Worm (Caenorhabditis elegans) whole organism, L1 larva: ENCODE measurements around the gene par-2.
A peak's percentile ranks its signal among the peaks of the same experiment; 100 is the strongest.

Experiments
- C16A3.4 ChIP-seq: fragments of 150-350 bp; optimal IDR thresholded peaks from 2 replicates; lab custom pipeline; 2014; ENCODE audit warnings: missing biosample characterization, missing genetic modification characterization
- C34B4.2 ChIP-seq: sonication (generic microtip); optimal IDR thresholded peaks from 2 replicates; lab custom pipeline; 2017; ENCODE audit warnings: mild to moderate bottlenecking, missing genetic modification characterization, missing compliant biosample characterization
- F16B12.6 ChIP-seq: fragments of 150-350 bp; optimal IDR thresholded peaks from 2 replicates; lab custom pipeline; 2014; ENCODE audit warnings: missing biosample characterization, missing genetic modification characterization
- Y116A8C.19 ChIP-seq: sonication (generic microtip); optimal IDR thresholded peaks from 2 replicates; lab custom pipeline; 2016; ENCODE audit warnings: missing compliant biosample characterization, missing genetic modification characterization, borderline replicate concordance
- aha-1 ChIP-seq: fragments of 150-350 bp; optimal IDR thresholded peaks from 2 replicates; lab custom pipeline; 2014; ENCODE audit warnings: missing biosample characterization, missing genetic modification characterization
- alr-1 ChIP-seq: fragments of 200-800 bp; sonication (Bioruptor generic); optimal IDR thresholded peaks from 2 replicates; lab custom pipeline; 2018; ENCODE audit warnings: borderline replicate concordance, mild to moderate bottlenecking, missing genetic modification characterization, missing compliant biosample characterization
- ama-1 ChIP-seq: fragments of 150-350 bp; optimal IDR thresholded peaks from 2 replicates; lab custom pipeline; 2014
- ceh-8 ChIP-seq: fragments of 200-800 bp; sonication (Bioruptor generic); optimal IDR thresholded peaks from 2 replicates; lab custom pipeline; 2018; ENCODE audit warnings: mild to moderate bottlenecking, missing genetic modification characterization, moderate library complexity, missing compliant biosample characterization
- efl-1 ChIP-seq, 4 experiments: fragments of 150-350 bp; optimal IDR thresholded peaks in 3 of 4; peaks in 1 of 4; 1 replicate in 1 of 4; 2 replicates in 3 of 4; lab custom pipeline; 2014; ENCODE audit warnings: missing biosample characterization in 2 of 4, missing genetic modification characterization in 2 of 4, missing genetic modification reagents in 2 of 4
- efl-3 ChIP-seq: fragments of 200-800 bp; sonication (Bioruptor generic); optimal IDR thresholded peaks from 2 replicates; lab custom pipeline; 2018; ENCODE audit warnings: mild to moderate bottlenecking, missing genetic modification characterization, missing compliant biosample characterization
- egl-27 ChIP-seq, 2 experiments: fragments of 150-350 bp in 1 of 2; sonication (generic microtip); optimal IDR thresholded peaks; 3 replicates each; lab custom pipeline; 2017 to 2018; ENCODE audit warnings: missing biosample characterization in 2 of 2, missing genetic modification characterization in 2 of 2, missing genetic modification reagents in 2 of 2
- ets-5 ChIP-seq: fragments of 200-800 bp; sonication (Bioruptor generic); IDR thresholded peaks from 2 replicates; pipeline ENCODE4 v1.3.6; 2022; ENCODE audit warnings: missing genetic modification characterization, missing compliant biosample characterization
- fkh-10 ChIP-seq: sonication (generic microtip); optimal IDR thresholded peaks from 2 replicates; lab custom pipeline; 2017; ENCODE audit warnings: missing biosample characterization, missing genetic modification reagents, missing genetic modification characterization
- fkh-8 ChIP-seq: sonication (generic microtip); optimal IDR thresholded peaks from 2 replicates; lab custom pipeline; 2016; ENCODE audit warnings: mild to moderate bottlenecking, missing genetic modification characterization, missing compliant biosample characterization
- fos-1 ChIP-seq: fragments of 150-350 bp; optimal IDR thresholded peaks from 2 replicates; lab custom pipeline; 2014; ENCODE audit warnings: missing biosample characterization, missing genetic modification characterization
- grh-1 ChIP-seq: fragments of 200-800 bp; sonication (Bioruptor generic); IDR thresholded peaks from 2 replicates; pipeline ENCODE4 v1.3.6; 2022; ENCODE audit warnings: missing genetic modification reagents, missing genetic modification characterization, missing compliant biosample characterization
- hlh-17 ChIP-seq: fragments of 200-800 bp; sonication (Bioruptor generic); optimal IDR thresholded peaks from 2 replicates; lab custom pipeline; 2018; ENCODE audit warnings: missing genetic modification characterization, mild to moderate bottlenecking, missing compliant biosample characterization, moderate library complexity, borderline replicate concordance
- hpl-2 ChIP-seq: fragments of 150-350 bp; optimal IDR thresholded peaks from 2 replicates; lab custom pipeline; 2014; ENCODE audit warnings: missing biosample characterization, missing genetic modification reagents, missing genetic modification characterization
- lin-14 ChIP-seq: fragments of 200-800 bp; sonication (Bioruptor generic); optimal IDR thresholded peaks from 2 replicates; lab custom pipeline; 2018; ENCODE audit warnings: mild to moderate bottlenecking, missing genetic modification characterization, moderate library complexity, missing compliant biosample characterization
- lin-15B ChIP-seq: fragments of 150-350 bp; sonication (generic microtip); optimal IDR thresholded peaks from 3 replicates; lab custom pipeline; 2014; ENCODE audit warnings: missing biosample characterization, missing genetic modification characterization
- lin-39 ChIP-seq: fragments of 150-350 bp; optimal IDR thresholded peaks from 2 replicates; lab custom pipeline; 2014; ENCODE audit warnings: missing biosample characterization, missing genetic modification reagents, missing genetic modification characterization
- lsy-2 ChIP-seq, 2 experiments: fragments of 150-350 bp; optimal IDR thresholded peaks; 2 replicates each; lab custom pipeline; 2014; ENCODE audit warnings: missing biosample characterization in 2 of 2, missing genetic modification characterization in 2 of 2
- mab-9 ChIP-seq: fragments of 200-800 bp; sonication (Bioruptor generic); IDR thresholded peaks from 2 replicates; pipeline ENCODE4 v1.3.6; 2022; ENCODE audit warnings: missing genetic modification reagents, missing genetic modification characterization, missing compliant biosample characterization
- mdl-1 ChIP-seq, 2 experiments: fragments of 150-350 bp; optimal IDR thresholded peaks; 2 replicates each; lab custom pipeline; 2014 to 2017; ENCODE audit warnings: missing biosample characterization in 2 of 2, missing genetic modification characterization in 2 of 2, inconsistent platforms in 1 of 2
- mep-1 ChIP-seq: fragments of 150-350 bp; optimal IDR thresholded peaks from 2 replicates; lab custom pipeline; 2014; ENCODE audit warnings: missing biosample characterization, missing genetic modification characterization
- nhr-12 ChIP-seq: sonication (generic microtip); optimal IDR thresholded peaks from 2 replicates; lab custom pipeline; 2017; ENCODE audit warnings: missing biosample characterization, missing genetic modification characterization
- nhr-19 ChIP-seq: fragments of 200-800 bp; sonication (Bioruptor generic); conservative IDR thresholded peaks from 2 replicates; pipeline ENCODE4 v1.3.6; 2022; ENCODE audit warnings: missing genetic modification characterization, missing compliant biosample characterization
- nhr-20 ChIP-seq: sonication (generic microtip); optimal IDR thresholded peaks from 2 replicates; lab custom pipeline; 2016; ENCODE audit warnings: mild to moderate bottlenecking, missing genetic modification characterization, missing compliant biosample characterization
- nhr-237 ChIP-seq: fragments of 150-350 bp; optimal IDR thresholded peaks from 2 replicates; lab custom pipeline; 2014; ENCODE audit warnings: missing biosample characterization, missing genetic modification characterization
- nhr-28 ChIP-seq: fragments of 150-350 bp; optimal IDR thresholded peaks from 2 replicates; lab custom pipeline; 2014; ENCODE audit warnings: missing biosample characterization, missing genetic modification characterization
- nhr-47 ChIP-seq: sonication (generic microtip); optimal IDR thresholded peaks from 2 replicates; lab custom pipeline; 2016; ENCODE audit warnings: mild to moderate bottlenecking, missing genetic modification characterization, moderate library complexity, missing compliant biosample characterization
- nhr-85 ChIP-seq: sonication (generic microtip); peaks from one replicate; lab custom pipeline; 2016; ENCODE audit warnings: missing genetic modification characterization, inconsistent platforms, missing compliant biosample characterization
- pag-3 ChIP-seq: sonication (generic microtip); optimal IDR thresholded peaks from 2 replicates; lab custom pipeline; 2017; ENCODE audit warnings: missing genetic modification characterization, mild to moderate bottlenecking, missing compliant biosample characterization, antibody characterized with exemption, borderline replicate concordance; ENCODE audit not compliant: insufficient read depth
- rnt-1 ChIP-seq: sonication (generic microtip); optimal IDR thresholded peaks from 2 replicates; lab custom pipeline; 2016; ENCODE audit warnings: mild to moderate bottlenecking, missing genetic modification characterization, moderate library complexity, missing compliant biosample characterization
- sox-4 ChIP-seq: sonication (generic microtip); optimal IDR thresholded peaks from 2 replicates; lab custom pipeline; 2016; ENCODE audit warnings: missing genetic modification characterization, missing compliant biosample characterization
- sptf-1 ChIP-seq: fragments of 150-350 bp; optimal IDR thresholded peaks from 2 replicates; lab custom pipeline; 2014; ENCODE audit warnings: missing biosample characterization, missing genetic modification characterization
- sup-37 ChIP-seq: fragments of 200-800 bp; sonication (Bioruptor generic); optimal IDR thresholded peaks from 2 replicates; lab custom pipeline; 2018; ENCODE audit warnings: mild to moderate bottlenecking, missing genetic modification characterization, missing compliant biosample characterization
- swsn-7 ChIP-seq: sonication (generic microtip); optimal IDR thresholded peaks from 2 replicates; lab custom pipeline; 2016; ENCODE audit warnings: missing genetic modification characterization, missing compliant biosample characterization
- tbx-2 ChIP-seq: sonication (generic microtip); optimal IDR thresholded peaks from 2 replicates; lab custom pipeline; 2016; ENCODE audit warnings: missing genetic modification characterization, missing compliant biosample characterization
- tlp-1 ChIP-seq: fragments of 150-350 bp; optimal IDR thresholded peaks from 2 replicates; lab custom pipeline; 2014; ENCODE audit warnings: missing biosample characterization, missing genetic modification characterization
- unc-130 ChIP-seq: fragments of 150-350 bp; optimal IDR thresholded peaks from 2 replicates; lab custom pipeline; 2017; ENCODE audit warnings: missing biosample characterization, missing genetic modification characterization, inconsistent platforms
- unc-62 ChIP-seq: fragments of 150-350 bp; optimal IDR thresholded peaks from 2 replicates; lab custom pipeline; 2014; ENCODE audit warnings: missing biosample characterization, missing genetic modification reagents, missing genetic modification characterization
- unc-98 ChIP-seq: fragments of 200-800 bp; sonication (Bioruptor generic); IDR thresholded peaks from 2 replicates; pipeline ENCODE4 v1.3.6; 2022; ENCODE audit warnings: missing genetic modification characterization, missing compliant biosample characterization
- vab-15 ChIP-seq: sonication (generic microtip); optimal IDR thresholded peaks from 2 replicates; lab custom pipeline; 2017; ENCODE audit warnings: missing genotype, mild to moderate bottlenecking, missing genetic modification characterization, missing compliant biosample characterization
- ztf-11 ChIP-seq, 2 experiments: sonication (generic microtip); optimal IDR thresholded peaks; 2 replicates each; lab custom pipeline; 2016 to 2017; ENCODE audit warnings: missing genetic modification characterization in 2 of 2, missing biosample characterization in 1 of 2, missing compliant biosample characterization in 1 of 2
- ztf-4 ChIP-seq: fragments of 150-350 bp; optimal IDR thresholded peaks from 2 replicates; lab custom pipeline; 2014; ENCODE audit warnings: missing biosample characterization, missing genetic modification characterization

The par-2 gene

DNA sequence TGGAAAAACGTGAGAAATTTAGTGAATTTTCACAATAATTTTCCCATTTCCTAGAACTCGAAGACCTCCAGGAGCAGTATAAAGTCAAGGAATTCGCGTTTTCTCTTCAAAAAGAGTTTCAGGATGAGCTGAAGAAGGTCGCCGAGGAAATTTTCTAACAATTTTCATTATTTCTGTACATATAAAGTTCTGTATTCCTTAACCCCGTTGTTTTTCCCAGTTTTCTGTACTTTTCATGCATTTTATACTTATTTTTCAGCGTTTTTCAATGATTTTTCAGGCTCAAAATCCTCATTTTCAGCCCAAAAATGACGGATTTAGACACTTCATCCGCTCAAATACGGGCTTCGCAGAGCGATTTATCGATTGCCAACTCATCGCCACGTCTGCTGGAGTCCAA is at the start of gene par-2:
par-2 (plus strand) TSS at position 301 of the 400 bp plus-strand sequence.
- TF ChIP-seq nhr-28 (no peak), unc-98 (GFP tag; lab: Robert Waterston, UW) (no peak), hpl-2 (GFP tag; lab: Kevin White, UChicago) (no peak), nhr-20 (tag; lab: Kevin White, UChicago) (no peak), nhr-19 (GFP tag; lab: Robert Waterston, UW) (no peak), fkh-10 (GFP tag; lab: Kevin White, UChicago) (no peak), lin-39 (tag; lab: Kevin White, UChicago) (no peak), unc-130 (tag; lab: Kevin White, UChicago) (no peak), sptf-1 (tag; lab: Kevin White, UChicago) (no peak), sox-4 (tag; lab: Kevin White, UChicago) (no peak), C34B4.2 (tag; lab: Kevin White, UChicago) (no peak), egl-27 (tag; optimal IDR thresholded peaks at IDR 0.05; lab: Kevin White, UChicago) (no peak), tlp-1 (tag; lab: Kevin White, UChicago) (no peak), unc-62 (GFP tag; lab: Kevin White, UChicago) (no peak), ztf-11 (tag; optimal IDR thresholded peaks at IDR 0.05; lab: Kevin White, UChicago) (no peak), hlh-17 (GFP tag; lab: Kevin White, UChicago) (no peak), ama-1 (lab: Kevin White, UChicago) (no peak)

DNA sequence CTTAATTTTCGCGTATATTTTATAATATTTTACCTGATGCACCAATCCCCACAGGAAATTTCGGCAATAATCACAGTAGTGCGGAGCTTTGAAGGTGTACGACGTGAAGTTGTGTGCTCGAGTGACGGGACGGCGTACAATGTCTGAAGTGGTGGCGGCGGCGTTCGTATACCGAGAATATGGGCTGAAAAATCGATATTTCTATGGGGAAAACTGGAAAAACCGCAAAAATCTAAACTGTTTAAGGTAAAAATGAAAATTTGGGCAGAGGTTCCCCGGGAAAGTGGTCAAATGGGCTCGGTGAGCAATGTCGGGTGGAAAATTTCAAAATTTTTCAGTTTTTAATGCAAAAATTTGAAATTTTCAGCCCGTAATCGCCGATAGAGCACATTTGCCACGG is 46.3 kb upstream of the par-2 start:
- TF ChIP-seq nhr-85 (tag; lab: Kevin White, UChicago) (no peak), efl-1 (optimal IDR thresholded peaks at IDR 0.05; lab: Kevin White, UChicago) (no peak), efl-1 (GFP tag; optimal IDR thresholded peaks at IDR 0.05 in 1 of 2; lab: Kevin White, UChicago) (peak in 1 of 2 experiments; percentile 88)
- TF ChIP-seq, all 84 proteins: peak for 1

DNA sequence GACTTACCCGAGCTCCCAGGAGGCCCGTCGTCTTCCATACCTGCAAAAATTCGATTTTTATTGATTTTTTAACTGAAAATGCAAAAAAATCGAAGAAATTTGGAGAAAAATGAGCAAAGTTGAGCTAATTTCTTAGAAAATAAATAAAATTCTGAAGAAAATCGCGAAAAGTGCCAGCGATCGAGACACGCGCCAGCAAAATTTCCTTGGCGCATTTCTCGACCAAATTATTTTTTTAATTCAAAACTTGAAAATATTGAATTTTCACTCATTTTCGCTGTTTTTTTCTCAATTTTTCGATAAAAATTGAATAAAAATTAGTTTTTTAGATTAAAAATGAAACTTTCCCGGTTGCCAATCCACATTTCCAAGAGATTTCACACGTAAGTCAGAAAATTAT is 44.0 kb upstream of the par-2 start, which contains the start of the genes chin-1 and BE0003N10.1:
chin-1 (minus strand) TSS at position 40 of the 400 bp plus-strand sequence.
BE0003N10.1 (plus strand) TSS at position 320 of the 400 bp plus-strand sequence.
- TF ChIP-seq nhr-12: no peak
- peak; percentile 82 for TF ChIP-seq nhr-85 (tag; lab: Kevin White, UChicago)
- TF ChIP-seq mep-1 (tag; lab: Kevin White, UChicago): peak; percentile 85
- no peak for TF ChIP-seq unc-98 (GFP tag; lab: Robert Waterston, UW)
- TF ChIP-seq sptf-1 (tag; lab: Kevin White, UChicago): no peak
- TF ChIP-seq sup-37 (GFP tag; lab: Kevin White, UChicago): no peak
- peak; percentile 67 for TF ChIP-seq rnt-1 (tag; lab: Kevin White, UChicago)
- TF ChIP-seq nhr-47 (tag; lab: Kevin White, UChicago): no peak
- peak; percentile 41 for TF ChIP-seq lin-14 (GFP tag; lab: Kevin White, UChicago)
- TF ChIP-seq tbx-2 (tag; lab: Kevin White, UChicago): peak; percentile 54
- no peak for TF ChIP-seq Y116A8C.19 (tag; lab: Kevin White, UChicago)
- TF ChIP-seq lsy-2 (tag; optimal IDR thresholded peaks at IDR 0.05; lab: Kevin White, UChicago): peak; percentile 70 to 76
- peak; percentile 12 for TF ChIP-seq C16A3.4 (tag; lab: Kevin White, UChicago)
- TF ChIP-seq fkh-8: no peak
- TF ChIP-seq alr-1 (tag; lab: Kevin White, UChicago): no peak
- TF ChIP-seq fos-1 (tag; lab: Kevin White, UChicago): no peak
- TF ChIP-seq efl-3 (GFP tag; lab: Kevin White, UChicago): no peak
- no peak for TF ChIP-seq vab-15
- TF ChIP-seq mdl-1 (tag; optimal IDR thresholded peaks at IDR 0.05; lab: Kevin White, UChicago): no peak
- TF ChIP-seq efl-1 (optimal IDR thresholded peaks at IDR 0.05; lab: Kevin White, UChicago): peak; percentile 47 to 70
- TF ChIP-seq efl-1 (GFP tag; optimal IDR thresholded peaks at IDR 0.05 in 1 of 2; lab: Kevin White, UChicago): peak; percentile 67 to 97
- no peak for TF ChIP-seq grh-1 (GFP tag; lab: Robert Waterston, UW)
- peak; percentile 26 for TF ChIP-seq nhr-20 (tag; lab: Kevin White, UChicago)
- TF ChIP-seq fkh-10 (GFP tag; lab: Kevin White, UChicago): no peak
- TF ChIP-seq ets-5 (GFP tag; lab: Robert Waterston, UW): no peak
- TF ChIP-seq nhr-19 (GFP tag; lab: Robert Waterston, UW): peak; percentile 52
- TF ChIP-seq aha-1: no peak
- no peak for TF ChIP-seq ztf-4 (tag; lab: Kevin White, UChicago)
- TF ChIP-seq lin-15B (tag; lab: Kevin White, UChicago): peak; percentile 23
- no peak for TF ChIP-seq nhr-28
- TF ChIP-seq F16B12.6 (tag; lab: Kevin White, UChicago): peak; percentile 42
- peak; percentile 85 for TF ChIP-seq lin-39 (tag; lab: Kevin White, UChicago)
- no peak for TF ChIP-seq ama-1 (lab: Kevin White, UChicago)
- no peak for TF ChIP-seq ceh-8 (GFP tag; lab: Kevin White, UChicago)
- TF ChIP-seq tlp-1 (tag; lab: Kevin White, UChicago): no peak
- TF ChIP-seq swsn-7: peak; percentile 55
- TF ChIP-seq pag-3 (tag; lab: Kevin White, UChicago): no peak
- no peak for TF ChIP-seq mab-9 (GFP tag; lab: Robert Waterston, UW)
- TF ChIP-seq nhr-237: no peak
- TF ChIP-seq egl-27 (tag; optimal IDR thresholded peaks at IDR 0.05; lab: Kevin White, UChicago): no peak
